Fruit fly (Drosophila melanogaster) whole organism, embryonic: ENCODE data around the gene Grip75.
A peak's percentile ranks its signal among the peaks of the same experiment; 100 is the strongest.

Experiments
- ATbp ChIP-seq: fragments of 200-800 bp; sonication (Bioruptor generic); optimal IDR thresholded peaks from 2 replicates; lab custom pipeline; 2017; ENCODE audit warnings: missing biosample characterization, mild to moderate bottlenecking, missing genetic modification characterization, missing genetic modification reagents
- Adf1 ChIP-seq: fragments of 200-800 bp; sonication (Bioruptor generic); IDR thresholded peaks from 2 replicates; pipeline ENCODE4 v1.3.6; 2022; ENCODE audit warnings: missing biosample characterization, missing genetic modification characterization
- Aef1 ChIP-seq: fragments of 200-800 bp; sonication (Bioruptor generic); IDR thresholded peaks from 3 replicates; pipeline ENCODE4 v1.3.6; 2022; ENCODE audit warnings: missing biosample characterization, missing genetic modification characterization
- Antp ChIP-seq: fragments of 200-800 bp; sonication (Bioruptor generic); optimal IDR thresholded peaks from 3 replicates; lab custom pipeline; 2016; ENCODE audit warnings: missing biosample characterization, missing genetic modification characterization
- Asciz ChIP-seq: fragments of 200-800 bp; sonication (Bioruptor generic); optimal IDR thresholded peaks from 2 replicates; lab custom pipeline; 2017; ENCODE audit warnings: missing biosample characterization, mild to moderate bottlenecking, missing genetic modification characterization, missing genetic modification reagents
- BEAF-32 ChIP-seq: fragments of 200-800 bp; sonication (Bioruptor generic); optimal IDR thresholded peaks from 3 replicates; lab custom pipeline; 2017; ENCODE audit warnings: missing biosample characterization, missing genetic modification characterization, mild to moderate bottlenecking, moderate library complexity, missing genetic modification reagents
- CG10979 ChIP-seq: fragments of 200-800 bp; sonication (Bioruptor generic); optimal IDR thresholded peaks from 2 replicates; lab custom pipeline; 2018; ENCODE audit warnings: missing biosample characterization, mild to moderate bottlenecking, missing genetic modification characterization, moderate library complexity
- CG11398 ChIP-seq: fragments of 200-800 bp; sonication (Bioruptor generic); optimal IDR thresholded peaks from 2 replicates; lab custom pipeline; 2016; ENCODE audit warnings: missing biosample characterization, missing genetic modification characterization
- CG13123 ChIP-seq: fragments of 200-800 bp; sonication (Bioruptor generic); optimal IDR thresholded peaks from 2 replicates; lab custom pipeline; 2016; ENCODE audit warnings: missing biosample characterization, missing genetic modification characterization
- CG13424 ChIP-seq: fragments of 200-800 bp; sonication (Bioruptor generic); optimal IDR thresholded peaks from 2 replicates; lab custom pipeline; 2019; ENCODE audit warnings: missing biosample characterization, mild to moderate bottlenecking, missing genetic modification characterization, moderate library complexity
- CG13894 ChIP-seq: fragments of 200-800 bp; sonication (Bioruptor generic); optimal IDR thresholded peaks from 3 replicates; lab custom pipeline; 2018; ENCODE audit warnings: missing biosample characterization, mild to moderate bottlenecking, missing genetic modification characterization, moderate library complexity
- CG15011 ChIP-seq: fragments of 200-800 bp; sonication (Bioruptor generic); optimal IDR thresholded peaks from 3 replicates; lab custom pipeline; 2018; ENCODE audit warnings: missing biosample characterization, mild to moderate bottlenecking, missing genetic modification characterization
- CG17829 ChIP-seq: fragments of 200-800 bp; optimal IDR thresholded peaks from 2 replicates; lab custom pipeline; 2019; ENCODE audit warnings: missing biosample characterization, mild to moderate bottlenecking, missing genetic modification characterization, moderate library complexity
- CG17912 ChIP-seq: fragments of 200-800 bp; sonication (Bioruptor generic); optimal IDR thresholded peaks from 2 replicates; lab custom pipeline; 2018; ENCODE audit warnings: missing biosample characterization, mild to moderate bottlenecking, missing genetic modification characterization
- CG1792 ChIP-seq: fragments of 200-800 bp; sonication (Bioruptor generic); optimal IDR thresholded peaks from 2 replicates; lab custom pipeline; 2016; ENCODE audit warnings: missing biosample characterization, missing genetic modification characterization
- CG18599 ChIP-seq: fragments of 200-800 bp; sonication (Bioruptor generic); optimal IDR thresholded peaks from 3 replicates; lab custom pipeline; 2017; ENCODE audit warnings: missing biosample characterization, missing genetic modification characterization, mild to moderate bottlenecking, moderate library complexity, missing genetic modification reagents
- CG3163 ChIP-seq: fragments of 200-800 bp; sonication (Bioruptor generic); optimal IDR thresholded peaks from 3 replicates; lab custom pipeline; 2016; ENCODE audit warnings: missing biosample characterization, missing genetic modification characterization
- CG33213 ChIP-seq: fragments of 200-800 bp; sonication (Bioruptor generic); optimal IDR thresholded peaks from 3 replicates; lab custom pipeline; 2016; ENCODE audit warnings: missing biosample characterization, missing genetic modification characterization
- CG3847 ChIP-seq: fragments of 200-800 bp; sonication (Bioruptor generic); IDR thresholded peaks from 2 replicates; pipeline ENCODE4 v1.3.6; 2022; ENCODE audit warnings: missing biosample characterization, missing genetic modification characterization
- CG42726 ChIP-seq: fragments of 200-800 bp; sonication (Bioruptor generic); IDR thresholded peaks from 2 replicates; pipeline ENCODE4 v1.3.6; 2022; ENCODE audit warnings: missing biosample characterization, missing genetic modification characterization; ENCODE audit not compliant: partially characterized antibody
- CG4360 ChIP-seq: fragments of 200-800 bp; sonication (Bioruptor generic); IDR thresholded peaks from 2 replicates; pipeline ENCODE4 v1.3.6; 2022; ENCODE audit warnings: missing biosample characterization, missing genetic modification characterization
- CG6683 ChIP-seq: fragments of 200-800 bp; sonication (Bioruptor generic); optimal IDR thresholded peaks from 2 replicates; lab custom pipeline; 2017; ENCODE audit warnings: missing biosample characterization, mild to moderate bottlenecking, missing genetic modification characterization, missing genetic modification reagents
- CG8089 ChIP-seq: fragments of 200-800 bp; sonication (Bioruptor generic); optimal IDR thresholded peaks from 3 replicates; lab custom pipeline; 2016; ENCODE audit warnings: missing biosample characterization, missing genetic modification characterization
- CG8359 ChIP-seq: fragments of 200-800 bp; sonication (Bioruptor generic); optimal IDR thresholded peaks from 2 replicates; lab custom pipeline; 2017; ENCODE audit warnings: missing biosample characterization, mild to moderate bottlenecking, missing genetic modification characterization, borderline replicate concordance
- CG9797 ChIP-seq: fragments of 200-800 bp; sonication (Bioruptor generic); optimal IDR thresholded peaks from 3 replicates; lab custom pipeline; 2018; ENCODE audit warnings: missing biosample characterization, mild to moderate bottlenecking, missing genetic modification characterization
- CkIIα-i1 ChIP-seq: fragments of 200-800 bp; sonication (Bioruptor generic); IDR thresholded peaks from 2 replicates; pipeline ENCODE4 v1.3.6; 2022; ENCODE audit warnings: missing biosample characterization, missing genetic modification characterization
- CrebB ChIP-seq: fragments of 200-800 bp; sonication (Bioruptor generic); optimal IDR thresholded peaks from 3 replicates; lab custom pipeline; 2018; ENCODE audit warnings: missing biosample characterization, mild to moderate bottlenecking, missing genetic modification characterization
- Dip2 ChIP-seq: fragments of 200-800 bp; sonication (Bioruptor generic); IDR thresholded peaks from 2 replicates; pipeline ENCODE4 v1.3.6; 2022; ENCODE audit warnings: missing biosample characterization, missing genetic modification characterization
- Doc3 ChIP-seq: fragments of 200-800 bp; sonication (Bioruptor generic); IDR thresholded peaks from 3 replicates; pipeline ENCODE4 v1.3.6; 2022; ENCODE audit warnings: missing biosample characterization, missing genetic modification characterization; ENCODE audit not compliant: partially characterized antibody
- Fer2 ChIP-seq: fragments of 200-800 bp; sonication (Bioruptor generic); optimal IDR thresholded peaks from 2 replicates; lab custom pipeline; 2018; ENCODE audit warnings: missing biosample characterization, mild to moderate bottlenecking, missing genetic modification characterization, moderate library complexity
- HmgZ ChIP-seq: fragments of 200-800 bp; sonication (Bioruptor generic); optimal IDR thresholded peaks from 2 replicates; lab custom pipeline; 2018; ENCODE audit warnings: missing biosample characterization, mild to moderate bottlenecking, missing genetic modification characterization
- Hmx ChIP-seq: fragments of 200-800 bp; sonication (Bioruptor generic); optimal IDR thresholded peaks from 2 replicates; lab custom pipeline; 2016; ENCODE audit warnings: missing biosample characterization, missing genetic modification characterization
- Hr51 ChIP-seq, 2 experiments: fragments of 200-800 bp; sonication (Bioruptor generic); optimal IDR thresholded peaks; 2 replicates in 1 of 2; 3 replicates in 1 of 2; lab custom pipeline; 2016 to 2018; ENCODE audit warnings: missing biosample characterization in 2 of 2, missing genetic modification characterization in 2 of 2, mild to moderate bottlenecking in 1 of 2, moderate library complexity in 1 of 2
- Lhr ChIP-seq: fragments of 200-800 bp; sonication (Bioruptor generic); optimal IDR thresholded peaks from 3 replicates; lab custom pipeline; 2017; ENCODE audit warnings: mild to moderate bottlenecking, missing biosample characterization, missing genetic modification reagents, missing genetic modification characterization
- Meics ChIP-seq: fragments of 200-800 bp; sonication (Bioruptor generic); optimal IDR thresholded peaks from 2 replicates; lab custom pipeline; 2017; ENCODE audit warnings: missing biosample characterization, mild to moderate bottlenecking, missing genetic modification characterization
- Myb ChIP-seq: fragments of 200-800 bp; sonication (Bioruptor generic); optimal IDR thresholded peaks from 2 replicates; lab custom pipeline; 2016; ENCODE audit warnings: missing biosample characterization, missing genetic modification characterization
- Optix ChIP-seq: fragments of 200-800 bp; sonication (Bioruptor generic); IDR thresholded peaks from 3 replicates; pipeline ENCODE4 v1.3.6; 2022; ENCODE audit warnings: missing biosample characterization, missing genetic modification characterization
- Scr ChIP-seq: fragments of 200-800 bp; sonication (Bioruptor generic); IDR thresholded peaks from 2 replicates; pipeline ENCODE4 v1.3.6; 2022; ENCODE audit warnings: missing biosample characterization, missing genetic modification characterization; ENCODE audit not compliant: partially characterized antibody
- Usf ChIP-seq: fragments of 200-800 bp; sonication (Bioruptor generic); optimal IDR thresholded peaks from 2 replicates; lab custom pipeline; 2017; ENCODE audit warnings: missing genotype, missing biosample characterization, missing genetic modification characterization
- amos ChIP-seq: fragments of 200-800 bp; sonication (Bioruptor generic); IDR thresholded peaks from 2 replicates; pipeline ENCODE4 v1.3.6; 2022; ENCODE audit warnings: missing biosample characterization, missing genetic modification characterization; ENCODE audit not compliant: partially characterized antibody
- cg ChIP-seq: fragments of 200-800 bp; sonication (Bioruptor generic); optimal IDR thresholded peaks from 3 replicates; lab custom pipeline; 2019; ENCODE audit warnings: missing biosample characterization, mild to moderate bottlenecking, missing genetic modification characterization, moderate library complexity
- fd64A ChIP-seq: fragments of 200-800 bp; sonication (Bioruptor generic); optimal IDR thresholded peaks from 3 replicates; lab custom pipeline; 2018; ENCODE audit warnings: missing biosample characterization, mild to moderate bottlenecking, missing genetic modification characterization
- gsb-n ChIP-seq: fragments of 200-800 bp; sonication (Bioruptor generic); optimal IDR thresholded peaks from 3 replicates; lab custom pipeline; 2018; ENCODE audit warnings: missing biosample characterization, mild to moderate bottlenecking, missing genetic modification characterization
- jigr1 ChIP-seq: fragments of 200-800 bp; sonication (Bioruptor generic); IDR thresholded peaks from 3 replicates; pipeline ENCODE4 v1.3.6; 2022; ENCODE audit warnings: missing biosample characterization, missing genetic modification characterization
- pho ChIP-seq: fragments of 200-800 bp; sonication (Bioruptor generic); optimal IDR thresholded peaks from 2 replicates; lab custom pipeline; 2016; ENCODE audit warnings: missing biosample characterization, missing genetic modification characterization
- pzg ChIP-seq: fragments of 200-800 bp; sonication (Bioruptor generic); optimal IDR thresholded peaks from 3 replicates; lab custom pipeline; 2018; ENCODE audit warnings: missing biosample characterization, mild to moderate bottlenecking, missing genetic modification characterization, moderate library complexity
- row ChIP-seq: fragments of 200-800 bp; sonication (Bioruptor generic); IDR thresholded peaks from 3 replicates; pipeline ENCODE4 v1.3.6; 2022; ENCODE audit warnings: missing biosample characterization, missing genetic modification characterization
- sna ChIP-seq: fragments of 200-800 bp; sonication (Bioruptor generic); IDR thresholded peaks from 2 replicates; pipeline ENCODE4 v1.3.6; 2022; ENCODE audit warnings: missing biosample characterization, missing genetic modification characterization; ENCODE audit not compliant: partially characterized antibody

The Grip75 gene

DNA sequence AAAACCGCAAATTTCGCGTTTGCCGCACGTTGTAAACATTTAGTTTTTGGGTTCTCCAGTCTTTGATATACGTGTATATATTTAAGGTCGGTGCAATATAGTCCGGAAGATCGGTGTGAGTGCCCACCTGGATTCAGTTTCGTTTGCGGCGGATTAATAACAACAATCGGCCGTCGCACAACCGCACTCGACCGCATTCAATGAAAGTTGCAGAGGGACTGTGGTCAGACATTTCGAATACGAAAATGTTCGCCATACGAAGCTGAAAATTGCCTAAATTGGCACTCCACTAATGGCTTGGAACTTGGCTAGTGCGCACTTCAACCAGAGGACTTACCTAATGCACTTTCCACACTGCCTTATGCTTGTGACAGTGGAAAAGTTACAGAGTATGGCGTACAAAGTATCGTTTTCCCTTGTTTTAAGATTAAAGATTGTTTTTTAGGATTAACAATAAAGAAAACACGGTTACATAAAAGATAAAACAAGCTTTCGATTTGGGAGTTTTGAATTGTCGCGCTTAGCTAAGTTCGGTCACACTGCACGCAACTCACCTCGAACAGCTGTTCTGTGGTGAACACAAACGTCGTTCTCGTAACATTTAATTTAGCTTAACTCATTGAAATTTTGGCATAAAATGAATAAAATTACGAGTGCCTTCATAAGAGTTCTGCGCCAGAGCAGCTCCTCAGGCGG lies 23.6 kb downstream of the Grip75 start, which contains the start of the genes Myo31DF and CG6094 (continued):
- TF ChIP-seq CG4360 (GFP tag; lab: Robert Waterston, UW) (peak; percentile 10; the same call in 1 of the 2 replicates), Hmx (GFP tag; lab: Kevin White, UChicago) (no peak), HmgZ (peak; percentile 81), sna (GFP tag; lab: Robert Waterston, UW) (no peak), Adf1 (GFP tag; lab: Robert Waterston, UW) (peak; percentile 15; the same call in 1 of the 2 replicates), CG17829 (tag; lab: Kevin White, UChicago) (peak; percentile 45), pho (GFP tag; lab: Kevin White, UChicago) (peak; percentile 55), CG18599 (GFP tag; lab: Kevin White, UChicago) (peak; percentile 1), Dip2 (GFP tag; lab: Robert Waterston, UW) (no peak), CG13123 (no peak), ATbp (GFP tag; lab: Kevin White, UChicago) (peak; percentile 28), gsb-n (tag; lab: Kevin White, UChicago) (no peak), CkIIα-i1 (GFP tag; lab: Robert Waterston, UW) (no peak), Usf (GFP tag; lab: Kevin White, UChicago) (no peak), jigr1 (GFP tag; lab: Robert Waterston, UW) (no peak), Aef1 (GFP tag; lab: Robert Waterston, UW) (no peak), Optix (0 out of 3 replicates have a peak, but pooled peaks have one; percentile 8), Lhr (GFP tag; lab: Kevin White, UChicago) (peak; percentile 89), Hr51 (GFP tag; optimal IDR thresholded peaks at IDR 0.05; lab: Kevin White, UChicago) (peak in 1 of 2 experiments; percentile 26), Antp (GFP tag; lab: Kevin White, UChicago) (peak; percentile 35), Scr (GFP tag; lab: Robert Waterston, UW) (0 out of 2 replicates have a peak, but pooled peaks have one; percentile 29), row (peak; percentile 59), Myb (GFP tag; lab: Kevin White, UChicago) (peak; percentile 68), CG42726 (GFP tag; lab: Robert Waterston, UW) (peak; percentile 75), CG6683 (GFP tag; lab: Kevin White, UChicago) (no peak), BEAF-32 (GFP tag; lab: Kevin White, UChicago) (peak; percentile 61), Meics (GFP tag; lab: Kevin White, UChicago) (no peak), amos (GFP tag; lab: Robert Waterston, UW) (peak; percentile 57; the same call in 1 of the 2 replicates), Asciz (no peak), fd64A (GFP tag; lab: Kevin White, UChicago) (peak; percentile 1), CG8359 (GFP tag; lab: Kevin White, UChicago) (no peak), CG15011 (GFP tag; lab: Kevin White, UChicago) (no peak), Doc3 (GFP tag; lab: Robert Waterston, UW) (no peak), pzg (GFP tag; lab: Kevin White, UChicago) (peak; percentile 98), CG11398 (GFP tag; lab: Kevin White, UChicago) (peak; percentile 24), CG3847 (peak; percentile 59), CG3163 (GFP tag; lab: Kevin White, UChicago) (peak; percentile 59), CG8089 (no peak), Fer2 (tag; lab: Kevin White, UChicago) (no peak), CG10979 (tag; lab: Kevin White, UChicago) (no peak), CG1792 (GFP tag; lab: Kevin White, UChicago) (no peak), CG33213 (GFP tag; lab: Kevin White, UChicago) (peak; percentile 60), CG9797 (GFP tag; lab: Kevin White, UChicago) (peak; percentile 99), CG17912 (GFP tag; lab: Kevin White, UChicago) (no peak), CrebB (tag; lab: Kevin White, UChicago) (peak; percentile 17), CG13424 (peak; percentile 30), CG13894 (tag; lab: Kevin White, UChicago) (peak; percentile 19), cg (GFP tag; lab: Kevin White, UChicago) (no peak)
